Fruit fly (Drosophila melanogaster) Kc167 (cell line): ENCODE results near the gene COX7AL2.

ENCODE experiments used
- Myc ChIP-seq: fragments of >200 bp; optimal IDR thresholded peaks from 2 replicates; lab custom pipeline; 2017; ENCODE audit warnings: missing external identifiers
- Sin3A ChIP-seq: fragments of >200 bp; optimal IDR thresholded peaks from 2 replicates; lab custom pipeline; 2018; ENCODE audit warnings: missing external identifiers
- h ChIP-seq: fragments of >200 bp; optimal IDR thresholded peaks from 3 replicates; lab custom pipeline; 2018; ENCODE audit warnings: missing external identifiers
- insv ChIP-seq: fragments of >200 bp; optimal IDR thresholded peaks from 3 replicates; lab custom pipeline; 2018; ENCODE audit warnings: missing external identifiers
- psq ChIP-seq: fragments of >200 bp; optimal IDR thresholded peaks from 2 replicates; lab custom pipeline; 2017; ENCODE audit warnings: missing external identifiers
- ttk ChIP-seq: sonication (Bioruptor generic); optimal IDR thresholded peaks from 2 replicates; lab custom pipeline; 2017; ENCODE audit warnings: missing external identifiers

COX7AL2 gene

dm6 chr2L:2201107-2201561, 3.4 kb upstream of the COX7AL2 start:
- TF ChIP-seq Sin3A (no peak), psq (lab: Kevin White, UChicago) (no peak), ttk (no peak), h (lab: Kevin White, UChicago) (no peak), insv (no peak), Myc (lab: Kevin White, UChicago) (no peak)

dm6 chr2L:2200136-2201036, 2.7 kb upstream of the COX7AL2 start:
- TF ChIP-seq Myc (lab: Kevin White, UChicago) (no peak), psq (lab: Kevin White, UChicago) (no peak), Sin3A (no peak), insv (no peak), h (lab: Kevin White, UChicago) (no peak), ttk (no peak)

- TF ChIP-seq ttk (no peak), Sin3A (no peak), insv (no peak), psq (lab: Kevin White, UChicago) (no peak)
Measured at dm6 chr2L:2199433-2199796, 1.7 kb upstream of the COX7AL2 start.

- no peak for TF ChIP-seq h (lab: Kevin White, UChicago)
- TF ChIP-seq insv: no peak
- TF ChIP-seq Myc (lab: Kevin White, UChicago): no peak
- no peak for TF ChIP-seq Sin3A
- no peak for TF ChIP-seq psq (lab: Kevin White, UChicago)
- TF ChIP-seq ttk: no peak
Measured at dm6 chr2L:2198613-2199432, 1.1 kb upstream of the COX7AL2 start.

dm6 chr2L:2198119-2198494, 395 bp upstream of the COX7AL2 start:
- TF ChIP-seq psq (lab: Kevin White, UChicago) (no peak), ttk (no peak), insv (no peak), Sin3A (no peak), h (lab: Kevin White, UChicago) (no peak), Myc (lab: Kevin White, UChicago) (no peak)

dm6 chr2L:2196590-2197474, 880 bp downstream of the COX7AL2 start:
- no peak for TF ChIP-seq Sin3A

dm6 chr2L:2195328-2195727, 2.4 kb downstream of the COX7AL2 start:
- no peak for TF ChIP-seq Myc (lab: Kevin White, UChicago)
- no peak for TF ChIP-seq psq (lab: Kevin White, UChicago)
- TF ChIP-seq Sin3A: no peak
- no peak for TF ChIP-seq ttk
- TF ChIP-seq h (lab: Kevin White, UChicago): no peak
- no peak for TF ChIP-seq insv

dm6 chr2L:2194305-2194828, 3.3 kb downstream of the COX7AL2 start:
- TF ChIP-seq h (lab: Kevin White, UChicago) (peak; percentile 32), Sin3A (no peak), Myc (lab: Kevin White, UChicago) (no peak), psq (lab: Kevin White, UChicago) (no peak), insv (peak; percentile 22)

dm6 chr2L:2193357-2193780, 4.3 kb downstream of the COX7AL2 start:
- TF ChIP-seq insv: no peak
- TF ChIP-seq h (lab: Kevin White, UChicago): no peak
- TF ChIP-seq ttk: no peak
- TF ChIP-seq Myc (lab: Kevin White, UChicago): no peak
- TF ChIP-seq psq (lab: Kevin White, UChicago): no peak
- TF ChIP-seq Sin3A: no peak

dm6 chr2L:2192123-2192601, 5.5 kb downstream of the COX7AL2 start, which contains the start of gene CG10874:
CG10874 (minus strand) TSS chr2L:2192386.
- TF ChIP-seq Sin3A: no peak
- no peak for TF ChIP-seq ttk
- TF ChIP-seq psq (lab: Kevin White, UChicago): no peak
- TF ChIP-seq h (lab: Kevin White, UChicago): no peak
- no peak for TF ChIP-seq insv
- TF ChIP-seq Myc (lab: Kevin White, UChicago): no peak

dm6 chr2L:2191404-2191803, 6.3 kb downstream of the COX7AL2 start:
- no peak for TF ChIP-seq ttk
- TF ChIP-seq Sin3A: no peak
- no peak for TF ChIP-seq Myc (lab: Kevin White, UChicago)
- TF ChIP-seq psq (lab: Kevin White, UChicago): no peak
- no peak for TF ChIP-seq insv
- TF ChIP-seq h (lab: Kevin White, UChicago): no peak
